Fruit fly (Drosophila melanogaster): ENCODE results near the gene Lasp.
A peak's percentile ranks its signal among the peaks of the same experiment; 100 is the strongest.

Gene Lasp

dm6 chr3L:16666429-16667005, 45.0 kb downstream of the Lasp start:
- TF ChIP-seq Dfd (GFP tag; optimal IDR thresholded peaks at IDR 0.05), result no peak
- peak; percentile 1 for TF ChIP-seq fru (GFP tag; optimal IDR thresholded peaks at IDR 0.05)
- no peak for TF ChIP-seq jim (GFP tag; optimal IDR thresholded peaks at IDR 0.05)
- TF ChIP-seq usp (GFP tag; optimal IDR thresholded peaks at IDR 0.05), result no peak
- TF ChIP-seq Rel (GFP tag; optimal IDR thresholded peaks at IDR 0.05), result no peak
- peak; percentile 28 for TF ChIP-seq Rel (tag; optimal IDR thresholded peaks at IDR 0.05)
- no peak for TF ChIP-seq Myc (optimal IDR thresholded peaks at IDR 0.05)
- TF ChIP-seq h (GFP tag; optimal IDR thresholded peaks at IDR 0.05), result peak; percentile 6
- TF ChIP-seq CG32264 (GFP tag; optimal IDR thresholded peaks at IDR 0.05), result no peak
- no peak for TF ChIP-seq Abd-B (GFP tag; optimal IDR thresholded peaks at IDR 0.05)
- TF ChIP-seq OdsH (GFP tag; optimal IDR thresholded peaks at IDR 0.05), result no peak

- TF ChIP-seq Dfd (GFP tag; optimal IDR thresholded peaks at IDR 0.05), result no peak
- no peak for TF ChIP-seq dsf (GFP tag; optimal IDR thresholded peaks at IDR 0.05; ENCODE audit: borderline replicate concordance)
- no peak for TF ChIP-seq dl (GFP tag; optimal IDR thresholded peaks at IDR 0.05; ENCODE audit: insufficient read depth in 1 of 2, partially characterized antibody in 2 of 2)
- TF ChIP-seq Vsx2 (GFP tag; optimal IDR thresholded peaks at IDR 0.05; ENCODE audit: partially characterized antibody), result no peak
- no peak for TF ChIP-seq br (GFP tag; optimal IDR thresholded peaks at IDR 0.05)
- TF ChIP-seq Dif (GFP tag; optimal IDR thresholded peaks at IDR 0.05; ENCODE audit: partially characterized antibody), result no peak
- TF ChIP-seq psq (GFP tag; optimal IDR thresholded peaks at IDR 0.05), result no peak
Measured at dm6 chr3L:16664146-16664722, 47.2 kb downstream of the Lasp start.

dm6 chr3L:16661167-16662109, 50.0 kb downstream of the Lasp start, which contains the start of gene Baldspot:
Gene Baldspot, minus strand, starts transcription at chr3L:16661615.
- peak; percentile 32 for TF ChIP-seq pan (optimal IDR thresholded peaks at IDR 0.05)
- TF ChIP-seq N (GFP tag; optimal IDR thresholded peaks at IDR 0.05), result no peak
- peak; percentile 25 for TF ChIP-seq OdsH (GFP tag; optimal IDR thresholded peaks at IDR 0.05)
- peak; percentile 42 for TF ChIP-seq Sp1 (GFP tag; optimal IDR thresholded peaks at IDR 0.05)
- no peak for TF ChIP-seq Dfd (GFP tag; optimal IDR thresholded peaks at IDR 0.05)
- no peak for TF ChIP-seq Jra (GFP tag; optimal IDR thresholded peaks at IDR 0.05)
- TF ChIP-seq Rel (GFP tag; optimal IDR thresholded peaks at IDR 0.05), result peak; percentile 46
- peak; percentile 60 for TF ChIP-seq Rel (tag; optimal IDR thresholded peaks at IDR 0.05)
- no peak for TF ChIP-seq Abd-B (GFP tag; optimal IDR thresholded peaks at IDR 0.05)
- TF ChIP-seq ey (GFP tag; optimal IDR thresholded peaks at IDR 0.05), result peak; percentile 30
- peak; percentile 18 for TF ChIP-seq rgr (GFP tag; optimal IDR thresholded peaks at IDR 0.05)
- TF ChIP-seq woc (GFP tag; optimal IDR thresholded peaks at IDR 0.05), result peak; percentile 95
- peak; percentile 42 for TF ChIP-seq Dif (GFP tag; optimal IDR thresholded peaks at IDR 0.05; ENCODE audit: partially characterized antibody)
- TF ChIP-seq Vsx2 (GFP tag; optimal IDR thresholded peaks at IDR 0.05; ENCODE audit: partially characterized antibody), result peak; percentile 12
- peak; percentile 57 for TF ChIP-seq CG32264 (GFP tag; optimal IDR thresholded peaks at IDR 0.05)
- TF ChIP-seq foxo (GFP tag; optimal IDR thresholded peaks at IDR 0.05), result peak in 1 of 2 experiments; percentile 87
- peak; percentile 71 for TF ChIP-seq sv (GFP tag; optimal IDR thresholded peaks at IDR 0.05)
- peak; percentile 47 for TF ChIP-seq Hnf4 (GFP tag; optimal IDR thresholded peaks at IDR 0.05)
- TF ChIP-seq sage (GFP tag; optimal IDR thresholded peaks at IDR 0.05), result peak; percentile 37
- TF ChIP-seq tai (GFP tag; optimal IDR thresholded peaks at IDR 0.05), result no peak
- peak; percentile 78 for TF ChIP-seq h (GFP tag; optimal IDR thresholded peaks at IDR 0.05)
- TF ChIP-seq lola (GFP tag; optimal IDR thresholded peaks at IDR 0.05), result no peak
- TF ChIP-seq brk (GFP tag; optimal IDR thresholded peaks at IDR 0.05), result peak; percentile 39
- peak; percentile 58 for TF ChIP-seq dmrt93B (GFP tag; optimal IDR thresholded peaks at IDR 0.05)
- TF ChIP-seq CG9705 (GFP tag; optimal IDR thresholded peaks at IDR 0.05), result peak; percentile 55
- TF ChIP-seq psq (GFP tag; optimal IDR thresholded peaks at IDR 0.05), result no peak
- TF ChIP-seq fru (GFP tag; optimal IDR thresholded peaks at IDR 0.05), result peak; percentile 76
- peak; percentile 73 for TF ChIP-seq HLH106 (tag; optimal IDR thresholded peaks at IDR 0.05)
- peak; percentile 68 for TF ChIP-seq Hr83 (GFP tag; optimal IDR thresholded peaks at IDR 0.05; ENCODE audit: poor library complexity, severe bottlenecking)
- TF ChIP-seq br (GFP tag; optimal IDR thresholded peaks at IDR 0.05), result peak; percentile 62
- no peak for TF ChIP-seq dl (GFP tag; optimal IDR thresholded peaks at IDR 0.05; ENCODE audit: insufficient read depth in 1 of 2, partially characterized antibody in 2 of 2)
- TF ChIP-seq Hr78 (GFP tag; optimal IDR thresholded peaks at IDR 0.05), result no peak

Data from whole organism, wandering third instar larva.